Worm (Caenorhabditis elegans): ENCODE data around the gene fbxb-85.

fbxb-85 gene

DNA sequence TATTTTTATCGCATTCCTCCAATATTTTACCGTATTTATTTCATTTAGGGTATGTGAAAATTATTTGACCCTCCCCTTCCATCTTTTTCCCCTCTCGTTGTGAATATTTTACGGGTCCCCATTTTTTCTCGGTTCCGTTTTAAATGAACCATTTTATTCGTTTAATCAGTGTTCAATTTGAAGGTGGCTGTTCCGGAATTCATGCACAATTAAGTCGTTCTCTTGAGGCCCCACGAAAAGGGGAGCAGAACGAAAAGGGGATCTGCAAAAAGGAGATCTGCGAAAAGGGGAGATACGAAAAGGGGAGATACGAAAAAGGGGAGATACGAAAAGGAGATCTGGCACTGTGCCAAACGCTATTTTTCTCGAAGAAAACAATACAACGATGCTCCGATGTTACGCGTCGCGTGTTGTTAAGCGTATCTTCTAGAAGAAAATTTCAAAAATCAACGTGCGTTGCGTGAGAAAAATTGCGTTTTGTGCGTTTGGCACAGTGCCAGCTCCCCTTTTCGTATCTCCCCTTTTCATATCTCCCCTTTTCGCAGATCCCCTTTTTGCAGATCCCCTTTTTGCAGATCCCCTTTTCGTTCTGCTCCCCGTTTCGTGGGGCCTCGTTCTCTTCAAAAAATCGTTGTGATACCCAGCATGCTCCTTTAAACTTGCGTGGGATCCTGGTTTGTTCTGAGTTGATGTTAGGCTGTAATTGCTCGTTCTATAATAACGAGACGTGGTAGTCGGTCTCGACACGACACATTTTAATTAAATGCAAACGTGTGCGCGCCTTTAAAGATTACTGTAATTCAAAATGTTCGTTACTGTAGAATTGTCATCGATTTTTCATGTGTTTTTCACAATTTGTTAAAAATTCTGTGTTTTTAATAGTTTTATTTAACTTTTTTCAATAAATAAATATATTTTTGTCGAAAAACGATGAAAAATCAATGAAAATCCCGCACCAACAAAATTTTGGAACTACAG, 37.6 kb downstream of the fbxb-85 start (continued):
- TF ChIP-seq hlh-13 (GFP tag; optimal IDR thresholded peaks at IDR 0.05), result no peak
- peak; percentile 47 for TF ChIP-seq pag-3 (tag; optimal IDR thresholded peaks at IDR 0.05; ENCODE audit: borderline replicate concordance)
- no peak for TF ChIP-seq ceh-30 (tag; optimal IDR thresholded peaks at IDR 0.05)
- no peak for TF ChIP-seq che-1 (tag; optimal IDR thresholded peaks at IDR 0.05)
- peak; percentile 98 for TF ChIP-seq ceh-31 (tag; optimal IDR thresholded peaks at IDR 0.05)
- peak; percentile 69 for TF ChIP-seq ahr-1 (tag; optimal IDR thresholded peaks at IDR 0.05)
- TF ChIP-seq lim-6 (tag; optimal IDR thresholded peaks at IDR 0.05), result peak; percentile 76
- no peak for TF ChIP-seq pqm-1 (tag; optimal IDR thresholded peaks at IDR 0.05)
- no peak for TF ChIP-seq C38D4.7 (GFP tag; optimal IDR thresholded peaks at IDR 0.05)
- TF ChIP-seq tbx-2 (tag; optimal IDR thresholded peaks at IDR 0.05), result peak; percentile 85
- peak; percentile 39 for TF ChIP-seq hlh-6 (tag; optimal IDR thresholded peaks at IDR 0.05)
- TF ChIP-seq ceh-14 (tag; optimal IDR thresholded peaks at IDR 0.05), result peak; percentile 88
- no peak for TF ChIP-seq pha-2 (tag; optimal IDR thresholded peaks at IDR 0.05)
- TF ChIP-seq rnt-1 (tag; optimal IDR thresholded peaks at IDR 0.05), result peak; percentile 79
- peak; percentile 75 for TF ChIP-seq ztf-16 (tag; optimal IDR thresholded peaks at IDR 0.05)
- TF ChIP-seq tbx-7 (tag; optimal IDR thresholded peaks at IDR 0.05), result peak; percentile 77
- TF ChIP-seq syd-9 (tag; optimal IDR thresholded peaks at IDR 0.05), result no peak
- peak; percentile 72 for TF ChIP-seq zip-5 (tag; optimal IDR thresholded peaks at IDR 0.05)
- no peak for TF ChIP-seq nhr-11 (tag; optimal IDR thresholded peaks at IDR 0.05)
- no peak for TF ChIP-seq ceh-22 (tag; optimal IDR thresholded peaks at IDR 0.05)
- no peak for TF ChIP-seq unc-3 (GFP tag; conservative IDR thresholded peaks at IDR 0.05)
- TF ChIP-seq unc-3 (tag; optimal IDR thresholded peaks at IDR 0.05), result peak; percentile 40
- TF ChIP-seq mec-3 (tag; optimal IDR thresholded peaks at IDR 0.05; ENCODE audit: borderline replicate concordance), result peak; percentile 78
- no peak for TF ChIP-seq hlh-15 (tag; optimal IDR thresholded peaks at IDR 0.05)
- peak; percentile 49 for TF ChIP-seq unc-42 (tag; optimal IDR thresholded peaks at IDR 0.05)
- no peak for TF ChIP-seq pros-1 (tag; optimal IDR thresholded peaks at IDR 0.05)
- TF ChIP-seq ref-2 (tag; optimal IDR thresholded peaks at IDR 0.05), result peak; percentile 83
- no peak for TF ChIP-seq ttx-3 (tag; optimal IDR thresholded peaks at IDR 0.05)
- TF ChIP-seq npax-4 (tag; optimal IDR thresholded peaks at IDR 0.05), result no peak
- TF ChIP-seq ama-1 (optimal IDR thresholded peaks at IDR 0.05), result no peak
- no peak for TF ChIP-seq T23F11.4 (GFP tag; optimal IDR thresholded peaks at IDR 0.05)
- no peak for TF ChIP-seq gmeb-2 (tag; optimal IDR thresholded peaks at IDR 0.05)
- peak; percentile 82 for TF ChIP-seq fax-1 (tag; optimal IDR thresholded peaks at IDR 0.05)
- no peak for TF ChIP-seq nfya-1 (tag; optimal IDR thresholded peaks at IDR 0.05)
- TF ChIP-seq K09A11.1 (tag; optimal IDR thresholded peaks at IDR 0.05; ENCODE audit: insufficient read depth), result no peak
- TF ChIP-seq elt-4 (tag; optimal IDR thresholded peaks at IDR 0.05), result no peak
- TF ChIP-seq hlh-8 (tag; optimal IDR thresholded peaks at IDR 0.05), result peak; percentile 20
- TF ChIP-seq ceh-18 (tag; optimal IDR thresholded peaks at IDR 0.05), result peak; percentile 50
- no peak for TF ChIP-seq Y22D7AL.16 (tag; optimal IDR thresholded peaks at IDR 0.05)
- no peak for TF ChIP-seq nhr-232 (tag; optimal IDR thresholded peaks at IDR 0.05)
- peak; percentile 18 for TF ChIP-seq elt-2 (tag; optimal IDR thresholded peaks at IDR 0.05)
- peak; percentile 48 for TF ChIP-seq ceh-34 (tag; optimal IDR thresholded peaks at IDR 0.05)
- peak; percentile 89 for TF ChIP-seq C08G9.2 (tag; optimal IDR thresholded peaks at IDR 0.05)

DNA sequence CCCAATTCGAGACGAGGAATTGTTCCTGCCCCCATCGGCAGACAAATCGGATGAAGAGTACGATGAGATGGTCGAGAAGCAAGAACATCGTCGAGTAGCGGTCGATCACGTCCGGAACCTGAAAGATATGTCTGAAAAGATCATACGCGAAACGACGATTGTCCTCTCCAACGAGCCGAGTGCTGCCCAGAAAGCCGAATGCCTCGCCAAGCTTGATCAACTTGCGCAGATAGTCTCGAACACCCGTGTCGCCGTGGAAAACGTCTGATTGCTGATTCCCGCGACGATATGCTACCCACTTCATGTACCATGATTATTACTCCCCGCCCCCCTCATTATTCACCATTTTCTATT, 38.3 kb downstream of the fbxb-85 start:
- TF ChIP-seq nhr-232 (tag; optimal IDR thresholded peaks at IDR 0.05) (no peak), unc-3 (GFP tag; conservative IDR thresholded peaks at IDR 0.05) (no peak), unc-3 (tag; optimal IDR thresholded peaks at IDR 0.05) (no peak), ceh-22 (tag; optimal IDR thresholded peaks at IDR 0.05) (no peak), ceh-6 (GFP tag; optimal IDR thresholded peaks at IDR 0.05) (no peak), unc-42 (tag; optimal IDR thresholded peaks at IDR 0.05) (no peak)
